Fruit fly (Drosophila melanogaster) whole organism, larva: ENCODE data around the gene Xe7.

Experiments used
- noc ChIP-seq: fragments of 200-800 bp; sonication (Bioruptor generic); optimal IDR thresholded peaks from 3 replicates; lab custom pipeline; 2019; ENCODE audit warnings: missing biosample characterization, mild to moderate bottlenecking, missing genetic modification characterization, moderate library complexity

Xe7 gene

DNA sequence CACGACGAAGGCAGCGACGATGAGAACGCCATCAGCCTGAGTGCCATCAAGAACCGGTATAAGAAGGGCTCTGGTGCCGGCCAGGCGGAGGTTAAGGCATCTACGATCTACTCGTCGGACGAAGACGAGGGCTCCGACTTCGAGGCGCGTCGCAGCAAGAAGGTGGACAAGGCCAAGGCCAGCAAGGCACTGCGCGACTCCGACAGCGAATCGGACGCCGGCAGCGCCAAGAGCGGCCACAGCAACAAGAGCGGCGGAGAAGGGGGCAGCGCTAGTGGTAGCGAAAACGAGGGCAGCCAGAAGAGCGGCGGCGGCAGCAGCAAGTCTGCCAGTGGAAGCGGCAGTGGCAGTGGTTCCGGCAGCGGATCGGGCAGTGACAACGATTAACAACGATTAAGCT lies 53.6 kb downstream of the Xe7 start:
- TF ChIP-seq noc (tag; lab: Kevin White, UChicago), result no peak
